In the genomic region with DNA sequence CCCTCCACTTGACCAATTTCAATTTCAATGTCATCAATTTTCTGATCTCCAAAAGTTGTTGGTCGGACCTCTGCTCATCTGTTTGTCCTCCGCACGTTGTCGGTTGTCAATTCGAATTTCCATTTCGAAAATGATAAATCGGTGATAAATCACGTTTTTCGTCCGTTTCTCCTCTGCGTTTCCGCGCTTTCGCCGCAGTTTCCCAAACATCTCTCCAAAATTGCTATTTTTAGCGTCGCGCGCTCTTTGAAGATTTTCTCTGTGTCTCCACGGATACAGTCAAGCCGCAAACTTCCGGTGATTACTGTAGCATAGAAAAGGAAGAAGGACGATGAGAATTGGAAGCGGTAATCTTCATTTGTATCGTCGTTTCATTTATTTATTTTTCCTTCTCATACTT, we compare ENCODE assay signal across 4 worm cellular contexts.
TF ChIP-seq lines count a peak whose summit lies in the region.

No protein-coding gene starts in this region.

TF ChIP-seq in whole organism, L1 larva, 84 proteins besides CTCF, POLR2A, EP300 and RAD21 (continued from another document):
- TF ChIP-seq unc-62 (GFP tag; optimal IDR thresholded peaks at IDR 0.05; lab: Kevin White, UChicago) (peak; percentile 3), nhr-20 (tag; optimal IDR thresholded peaks at IDR 0.05; lab: Kevin White, UChicago) (peak; percentile 81), lin-14 (GFP tag; optimal IDR thresholded peaks at IDR 0.05; lab: Kevin White, UChicago) (peak; percentile 71), grh-1 (GFP tag; IDR thresholded peaks at IDR 0.05; lab: Robert Waterston, UW) (peak; percentile 59), egl-13 (tag; optimal IDR thresholded peaks at IDR 0.05; lab: Kevin White, UChicago) (no peak), blmp-1 (tag; optimal IDR thresholded peaks at IDR 0.05; lab: Kevin White, UChicago) (peak; percentile 84), hpl-2 (GFP tag; optimal IDR thresholded peaks at IDR 0.05; lab: Kevin White, UChicago) (no peak), ztf-4 (tag; optimal IDR thresholded peaks at IDR 0.05; lab: Kevin White, UChicago) (no peak), tbx-2 (tag; optimal IDR thresholded peaks at IDR 0.05; lab: Kevin White, UChicago) (peak; percentile 80), efl-1 (optimal IDR thresholded peaks at IDR 0.05; lab: Kevin White, UChicago) (no peak), efl-1 (GFP tag; optimal IDR thresholded peaks at IDR 0.05 in 1 of 2; lab: Kevin White, UChicago) (peak in 1 of 2 experiments; percentile 92), lsy-2 (tag; optimal IDR thresholded peaks at IDR 0.05; lab: Kevin White, UChicago) (peak; percentile 39 to 85), hlh-4 (tag; optimal IDR thresholded peaks at IDR 0.05; lab: Kevin White, UChicago) (no peak), nhr-85 (tag; lab: Kevin White, UChicago) (peak; percentile 97), elt-3 (tag; optimal IDR thresholded peaks at IDR 0.05; lab: Kevin White, UChicago) (peak in 3 of 6 experiments; percentile 26 to 60 (median 59)), unc-130 (tag; optimal IDR thresholded peaks at IDR 0.05; lab: Kevin White, UChicago) (peak; percentile 57), ceh-90 (tag; optimal IDR thresholded peaks at IDR 0.05; lab: Kevin White, UChicago) (no peak), C34B4.2 (tag; optimal IDR thresholded peaks at IDR 0.05; lab: Kevin White, UChicago) (no peak), lin-15B (tag; optimal IDR thresholded peaks at IDR 0.05; lab: Kevin White, UChicago) (no peak), efl-3 (GFP tag; optimal IDR thresholded peaks at IDR 0.05; lab: Kevin White, UChicago) (no peak), snu-23 (GFP tag; optimal IDR thresholded peaks at IDR 0.05; lab: Kevin White, UChicago) (peak; percentile 59), fkh-8 (tag; optimal IDR thresholded peaks at IDR 0.05; lab: Kevin White, UChicago) (no peak), fos-1 (tag; optimal IDR thresholded peaks at IDR 0.05; lab: Kevin White, UChicago) (peak; percentile 23), ama-1 (optimal IDR thresholded peaks at IDR 0.05; lab: Kevin White, UChicago) (no peak), zag-1 (tag; optimal IDR thresholded peaks at IDR 0.05; lab: Kevin White, UChicago) (no peak), mdl-1 (tag; optimal IDR thresholded peaks at IDR 0.05; lab: Kevin White, UChicago) (peak in 1 of 2 experiments; percentile 73), dpl-1 (GFP tag; optimal IDR thresholded peaks at IDR 0.05; lab: Kevin White, UChicago) (peak in 1 of 3 experiments; percentile 2), mef-2 (tag; optimal IDR thresholded peaks at IDR 0.05; lab: Kevin White, UChicago) (no peak), nhr-47 (tag; optimal IDR thresholded peaks at IDR 0.05; lab: Kevin White, UChicago) (peak; percentile 56), mab-9 (GFP tag; IDR thresholded peaks at IDR 0.05; lab: Robert Waterston, UW) (no peak), lin-35 (GFP tag; optimal IDR thresholded peaks at IDR 0.05; lab: Kevin White, UChicago) (peak in 1 of 2 experiments; percentile 61)

TF ChIP-seq in whole organism, L2 larva, 48 proteins besides CTCF, POLR2A, EP300 and RAD21 (continued from another document):
- TF ChIP-seq sem-4 (tag; optimal IDR thresholded peaks at IDR 0.05; lab: Kevin White, UChicago) (no peak), gmeb-1 (tag; optimal IDR thresholded peaks at IDR 0.05; lab: Kevin White, UChicago) (peak; percentile 42), egl-27 (tag; optimal IDR thresholded peaks at IDR 0.05; lab: Kevin White, UChicago) (peak; percentile 39)
TF ChIP-seq in whole organism, L2 larva: peak in this region for 10.

TF ChIP-seq in whole organism, L3 larva, 47 proteins besides CTCF, POLR2A, EP300 and RAD21 (continued from another document):
- TF ChIP-seq pha-4 (tag; optimal IDR thresholded peaks at IDR 0.05; lab: Kevin White, UChicago), result no peak
- no peak for TF ChIP-seq aly-2 (tag; optimal IDR thresholded peaks at IDR 0.05; lab: Kevin White, UChicago)
- TF ChIP-seq nfya-1 (tag; optimal IDR thresholded peaks at IDR 0.05; lab: Kevin White, UChicago; ENCODE audit: insufficient read depth), result peak; percentile 20
- TF ChIP-seq mdl-1 (tag; optimal IDR thresholded peaks at IDR 0.05; lab: Kevin White, UChicago), result no peak
- TF ChIP-seq nhr-12 (tag; optimal IDR thresholded peaks at IDR 0.05; lab: Kevin White, UChicago), result no peak
- no peak for TF ChIP-seq nhr-237 (tag; optimal IDR thresholded peaks at IDR 0.05; lab: Kevin White, UChicago)
- no peak for TF ChIP-seq fkh-2 (tag; optimal IDR thresholded peaks at IDR 0.05; lab: Kevin White, UChicago)
- no peak for TF ChIP-seq egl-5 (tag; optimal IDR thresholded peaks at IDR 0.05; lab: Kevin White, UChicago)
- TF ChIP-seq daf-12 (tag; optimal IDR thresholded peaks at IDR 0.05; lab: Kevin White, UChicago), result no peak
- no peak for TF ChIP-seq hmg-11 (tag; optimal IDR thresholded peaks at IDR 0.05; lab: Kevin White, UChicago)
- no peak for TF ChIP-seq sea-2 (GFP tag; optimal IDR thresholded peaks at IDR 0.05; lab: Kevin White, UChicago)
- no peak for TF ChIP-seq eor-1 (tag; optimal IDR thresholded peaks at IDR 0.05; lab: Kevin White, UChicago)
- TF ChIP-seq nhr-23 (tag; optimal IDR thresholded peaks at IDR 0.05; lab: Kevin White, UChicago), result peak; percentile 51

TF ChIP-seq in whole organism, L4 larva, 104 proteins besides CTCF, POLR2A, EP300 and RAD21 (continued from another document):
- TF ChIP-seq unc-62 (GFP tag; optimal IDR thresholded peaks at IDR 0.05 in 1 of 2; lab: Kevin White, UChicago) (peak in 1 of 2 experiments; percentile 27), unc-62 (tag; optimal IDR thresholded peaks at IDR 0.05; lab: Kevin White, UChicago) (no peak), tra-1 (GFP tag; IDR thresholded peaks at IDR 0.05; lab: Robert Waterston, UW) (0 out of 2 replicates have a peak, but pooled peaks have one; percentile 5), lsy-2 (tag; optimal IDR thresholded peaks at IDR 0.05; lab: Kevin White, UChicago) (peak in 1 of 2 experiments; percentile 16), hlh-11 (tag; optimal IDR thresholded peaks at IDR 0.05; lab: Kevin White, UChicago) (peak; percentile 66), nhr-111 (GFP tag; optimal IDR thresholded peaks at IDR 0.05; lab: Kevin White, UChicago) (no peak)
